Worm (Caenorhabditis elegans): Measurements from ENCODE around the gene folt-3.

DNA sequence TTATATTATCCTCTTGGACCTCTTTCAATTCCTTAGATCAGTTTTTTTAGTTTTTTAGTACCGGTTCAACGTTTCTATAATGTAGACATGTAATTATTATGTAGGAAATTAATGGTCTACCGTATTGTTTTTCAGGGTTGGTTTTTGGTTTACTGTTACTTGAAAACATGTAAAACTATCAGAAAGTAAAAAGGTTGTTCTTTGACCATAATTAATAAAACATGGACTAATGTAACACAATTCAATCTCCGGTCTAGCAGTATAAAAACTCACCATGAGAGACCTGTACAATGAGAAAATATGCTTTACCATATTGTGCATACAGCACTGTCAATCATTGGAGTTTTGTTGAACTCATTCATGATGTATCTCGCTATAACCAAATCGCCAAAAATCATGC lies 25.9 kb upstream of the folt-3 start, which contains the start of gene srd-29:
- TF ChIP-seq dao-5 (tag; optimal IDR thresholded peaks at IDR 0.05) (no peak), him-1 (tag; optimal IDR thresholded peaks at IDR 0.05) (no peak)
